Fruit fly (Drosophila melanogaster) whole organism, embryonic: ENCODE measurements around the gene CG8117.

ENCODE experiments used
- Antp ChIP-seq: fragments of 200-800 bp; sonication (Bioruptor generic); optimal IDR thresholded peaks from 3 replicates; lab custom pipeline; 2016; ENCODE audit warnings: missing biosample characterization, missing genetic modification characterization
- Asciz ChIP-seq: fragments of 200-800 bp; sonication (Bioruptor generic); optimal IDR thresholded peaks from 2 replicates; lab custom pipeline; 2017; ENCODE audit warnings: missing biosample characterization, mild to moderate bottlenecking, missing genetic modification characterization, missing genetic modification reagents
- B-H1 ChIP-seq: fragments of 200-800 bp; sonication (Bioruptor generic); IDR thresholded peaks from 3 replicates; pipeline ENCODE4 v1.3.6; 2022; ENCODE audit warnings: missing biosample characterization, missing genetic modification characterization
- CG14050 ChIP-seq: fragments of 200-800 bp; sonication (Bioruptor generic); IDR thresholded peaks from 3 replicates; pipeline ENCODE4 v1.3.6; 2022; ENCODE audit warnings: missing biosample characterization, missing genetic modification characterization
- CG15269 ChIP-seq: fragments of 200-800 bp; sonication (Bioruptor generic); optimal IDR thresholded peaks from 2 replicates; lab custom pipeline; 2018; ENCODE audit warnings: missing biosample characterization, mild to moderate bottlenecking, missing genetic modification characterization, moderate library complexity
- CG18764 ChIP-seq: fragments of 200-800 bp; sonication (Bioruptor generic); optimal IDR thresholded peaks from 3 replicates; lab custom pipeline; 2016; ENCODE audit warnings: missing biosample characterization, missing genetic modification characterization
- CG2712 ChIP-seq: fragments of 200-800 bp; optimal IDR thresholded peaks from 3 replicates; lab custom pipeline; 2019; ENCODE audit warnings: missing biosample characterization, mild to moderate bottlenecking, missing genetic modification characterization, moderate library complexity
- CG2889 ChIP-seq: fragments of 200-800 bp; sonication (Bioruptor generic); IDR thresholded peaks from 3 replicates; pipeline ENCODE4 v1.3.6; 2022; ENCODE audit warnings: missing biosample characterization, missing genetic modification characterization
- CG3065 ChIP-seq: fragments of 200-800 bp; sonication (Bioruptor generic); optimal IDR thresholded peaks from 2 replicates; lab custom pipeline; 2016; ENCODE audit warnings: missing biosample characterization, missing genetic modification characterization
- CG32772 ChIP-seq: fragments of 200-800 bp; sonication (Bioruptor generic); IDR thresholded peaks from 2 replicates; pipeline ENCODE4 v1.3.6; 2022; ENCODE audit warnings: missing biosample characterization, missing genetic modification characterization
- CG4854 ChIP-seq: fragments of 200-800 bp; sonication (Bioruptor generic); optimal IDR thresholded peaks from 2 replicates; lab custom pipeline; 2016; ENCODE audit warnings: missing biosample characterization, missing genetic modification characterization, inconsistent platforms
- CG6175 ChIP-seq: fragments of 200-800 bp; sonication (Bioruptor generic); IDR thresholded peaks from 3 replicates; pipeline ENCODE4 v1.3.6; 2022; ENCODE audit warnings: missing biosample characterization, missing genetic modification characterization
- CG6272 ChIP-seq: fragments of 200-800 bp; sonication (Bioruptor generic); IDR thresholded peaks from 2 replicates; pipeline ENCODE4 v1.3.6; 2022; ENCODE audit warnings: missing biosample characterization, missing genetic modification characterization
- CG6813 ChIP-seq: fragments of 200-800 bp; sonication (Bioruptor generic); optimal IDR thresholded peaks from 2 replicates; lab custom pipeline; 2017; ENCODE audit warnings: missing biosample characterization, missing genetic modification characterization, mild to moderate bottlenecking, moderate library complexity, missing genetic modification reagents
- CG7271 ChIP-seq: fragments of 200-800 bp; sonication (Bioruptor generic); optimal IDR thresholded peaks from 2 replicates; lab custom pipeline; 2018; ENCODE audit warnings: missing biosample characterization, mild to moderate bottlenecking, missing genetic modification characterization, moderate library complexity
- CG7372 ChIP-seq: fragments of 200-800 bp; sonication (Bioruptor generic); IDR thresholded peaks from 2 replicates; pipeline ENCODE4 v1.3.6; 2022; ENCODE audit warnings: missing biosample characterization, missing genetic modification characterization
- CG7745 ChIP-seq: fragments of 200-800 bp; sonication (Bioruptor generic); optimal IDR thresholded peaks from 2 replicates; lab custom pipeline; 2018; ENCODE audit warnings: missing biosample characterization, mild to moderate bottlenecking, missing genetic modification characterization, moderate library complexity
- CG9437 ChIP-seq: fragments of 200-800 bp; sonication (Bioruptor generic); optimal IDR thresholded peaks from 2 replicates; lab custom pipeline; 2018; ENCODE audit warnings: missing biosample characterization, mild to moderate bottlenecking, missing genetic modification characterization
- CG9609 ChIP-seq: fragments of 200-800 bp; sonication (Bioruptor generic); optimal IDR thresholded peaks from 3 replicates; lab custom pipeline; 2016; ENCODE audit warnings: missing biosample characterization, missing genetic modification characterization
- CG9876 ChIP-seq: fragments of 200-800 bp; sonication (Bioruptor generic); optimal IDR thresholded peaks from 2 replicates; lab custom pipeline; 2016; ENCODE audit warnings: missing biosample characterization, missing genetic modification characterization
- Doc2 ChIP-seq: fragments of 200-800 bp; sonication (Bioruptor generic); IDR thresholded peaks from 2 replicates; pipeline ENCODE4 v1.3.6; 2022; ENCODE audit warnings: missing biosample characterization, missing genetic modification characterization
- Gsc ChIP-seq: fragments of 200-800 bp; sonication (Bioruptor generic); IDR thresholded peaks from 2 replicates; pipeline ENCODE4 v1.3.6; 2022; ENCODE audit warnings: missing biosample characterization, missing genetic modification characterization
- Gug ChIP-seq: fragments of 200-800 bp; sonication (Bioruptor generic); IDR thresholded peaks from 4 replicates; pipeline ENCODE4 v1.3.6; 2022; ENCODE audit warnings: missing biosample characterization, missing genetic modification characterization
- H2.0 ChIP-seq: fragments of 200-800 bp; sonication (Bioruptor generic); IDR thresholded peaks from 2 replicates; pipeline ENCODE4 v1.3.6; 2022; ENCODE audit warnings: missing biosample characterization, missing genetic modification characterization
- Hr51 ChIP-seq, 2 experiments: fragments of 200-800 bp; sonication (Bioruptor generic); optimal IDR thresholded peaks; 2 replicates in 1 of 2; 3 replicates in 1 of 2; lab custom pipeline; 2016 to 2018; ENCODE audit warnings: missing biosample characterization in 2 of 2, missing genetic modification characterization in 2 of 2, mild to moderate bottlenecking in 1 of 2, moderate library complexity in 1 of 2
- Nf-YC ChIP-seq: fragments of 200-800 bp; optimal IDR thresholded peaks from 3 replicates; lab custom pipeline; 2019; ENCODE audit warnings: missing biosample characterization, mild to moderate bottlenecking, missing genetic modification characterization, moderate library complexity
- TFAM ChIP-seq: fragments of 200-800 bp; sonication (Bioruptor generic); optimal IDR thresholded peaks from 2 replicates; lab custom pipeline; 2017; ENCODE audit warnings: missing biosample characterization, missing genetic modification characterization, inconsistent platforms
- ab ChIP-seq: fragments of 200-800 bp; sonication (Bioruptor generic); optimal IDR thresholded peaks from 2 replicates; lab custom pipeline; 2016; ENCODE audit warnings: missing biosample characterization, missing genetic modification characterization
- crol ChIP-seq: fragments of 200-800 bp; sonication (Bioruptor generic); IDR thresholded peaks from 2 replicates; pipeline ENCODE4 v1.3.6; 2022; ENCODE audit warnings: missing biosample characterization, missing genetic modification characterization
- crp ChIP-seq, 2 experiments: fragments of 200-800 bp; sonication (Bioruptor generic); optimal IDR thresholded peaks; 2 replicates in 1 of 2; 3 replicates in 1 of 2; lab custom pipeline; 2017; ENCODE audit warnings: missing biosample characterization in 2 of 2, missing genetic modification characterization in 2 of 2, mild to moderate bottlenecking in 1 of 2, moderate library complexity in 1 of 2
- cwo ChIP-seq: fragments of 200-800 bp; sonication (Bioruptor generic); optimal IDR thresholded peaks from 3 replicates; lab custom pipeline; 2017; ENCODE audit warnings: missing biosample characterization, missing genetic modification characterization, mild to moderate bottlenecking, moderate library complexity, missing genetic modification reagents
- dimm ChIP-seq: fragments of 200-800 bp; sonication (Bioruptor generic); IDR thresholded peaks from 2 replicates; pipeline ENCODE4 v1.3.6; 2022; ENCODE audit warnings: missing biosample characterization, missing genetic modification characterization
- dysf ChIP-seq: fragments of 200-800 bp; sonication (Bioruptor generic); IDR thresholded peaks from 3 replicates; pipeline ENCODE4 v1.3.6; 2022; ENCODE audit warnings: missing biosample characterization, missing genetic modification characterization
- exex ChIP-seq: fragments of 200-800 bp; sonication (Bioruptor generic); optimal IDR thresholded peaks from 4 replicates; lab custom pipeline; 2018; ENCODE audit warnings: missing biosample characterization, mild to moderate bottlenecking, missing genetic modification characterization, moderate library complexity
- grn ChIP-seq: fragments of 200-800 bp; sonication (Bioruptor generic); optimal IDR thresholded peaks from 3 replicates; lab custom pipeline; 2017; ENCODE audit warnings: missing biosample characterization, missing genetic modification characterization
- gro ChIP-seq: fragments of 200-800 bp; sonication (Bioruptor generic); optimal IDR thresholded peaks from 2 replicates; lab custom pipeline; 2016; ENCODE audit warnings: missing biosample characterization, missing genetic modification characterization
- gsb ChIP-seq: fragments of 200-800 bp; sonication (Bioruptor generic); IDR thresholded peaks from 2 replicates; pipeline ENCODE4 v1.3.6; 2022; ENCODE audit warnings: missing biosample characterization, missing genetic modification characterization
- ham ChIP-seq: fragments of 200-800 bp; sonication (Bioruptor generic); IDR thresholded peaks from 2 replicates; pipeline ENCODE4 v1.3.6; 2022; ENCODE audit warnings: missing biosample characterization, missing genetic modification characterization
- lab ChIP-seq: fragments of 200-800 bp; sonication (Bioruptor generic); optimal IDR thresholded peaks from 3 replicates; lab custom pipeline; 2017; ENCODE audit warnings: missing biosample characterization, missing genetic modification characterization, mild to moderate bottlenecking, moderate library complexity, missing genetic modification reagents
- oc ChIP-seq: fragments of 200-800 bp; sonication (Bioruptor generic); optimal IDR thresholded peaks from 2 replicates; lab custom pipeline; 2018; ENCODE audit warnings: missing biosample characterization, mild to moderate bottlenecking, missing genetic modification characterization, moderate library complexity
- otp ChIP-seq: fragments of 200-800 bp; sonication (Bioruptor generic); IDR thresholded peaks from 3 replicates; pipeline ENCODE4, ENCODE4 v1.3.6; 2022; ENCODE audit warnings: missing biosample characterization, missing genetic modification characterization
- phol ChIP-seq: fragments of 200-800 bp; sonication (Bioruptor generic); optimal IDR thresholded peaks from 3 replicates; lab custom pipeline; 2018; ENCODE audit warnings: missing biosample characterization, mild to moderate bottlenecking, missing genetic modification characterization, moderate library complexity
- psq ChIP-seq: fragments of 200-800 bp; sonication (Bioruptor generic); optimal IDR thresholded peaks from 2 replicates; lab custom pipeline; 2017; ENCODE audit warnings: missing biosample characterization, missing genetic modification characterization
- ranshi ChIP-seq: fragments of 200-800 bp; sonication (Bioruptor generic); IDR thresholded peaks from 2 replicates; pipeline ENCODE4 v1.3.6; 2022; ENCODE audit warnings: missing biosample characterization, missing genetic modification characterization
- run ChIP-seq: fragments of 200-800 bp; sonication (Bioruptor generic); optimal IDR thresholded peaks from 3 replicates; lab custom pipeline; 2018; ENCODE audit warnings: missing biosample characterization, mild to moderate bottlenecking, missing genetic modification characterization
- schlank ChIP-seq: fragments of 200-800 bp; sonication (Bioruptor generic); optimal IDR thresholded peaks from 2 replicates; lab custom pipeline; 2018; ENCODE audit warnings: missing biosample characterization, mild to moderate bottlenecking, missing genetic modification characterization
- sima ChIP-seq: fragments of 200-800 bp; sonication (Bioruptor generic); optimal IDR thresholded peaks from 2 replicates; lab custom pipeline; 2016; ENCODE audit warnings: missing biosample characterization, missing genetic modification characterization
- ttk ChIP-seq: fragments of 200-800 bp; sonication (Bioruptor generic); IDR thresholded peaks from 2 replicates; pipeline ENCODE4 v2.1.2; 2022; ENCODE audit warnings: missing biosample characterization, missing genetic modification characterization
- usp ChIP-seq: fragments of >200 bp; optimal IDR thresholded peaks from 2 replicates; lab custom pipeline; 2017; ENCODE audit warnings: missing biosample characterization, missing genetic modification characterization
- zfh1 ChIP-seq: fragments of 200-800 bp; sonication (Bioruptor generic); IDR thresholded peaks from 3 replicates; pipeline ENCODE4 v1.3.6; 2022; ENCODE audit warnings: missing biosample characterization, missing genetic modification characterization

CG8117 gene

dm6 chrX:15618953-15619630 is 24.9 kb upstream of the CG8117 start (continued):
- TF ChIP-seq CG7745 (tag; lab: Kevin White, UChicago) (no peak), crp (GFP tag; optimal IDR thresholded peaks at IDR 0.05; lab: Kevin White, UChicago) (peak in 1 of 2 experiments; percentile 25), B-H1 (peak; percentile 55; the same call in 2 of the 3 replicates), psq (GFP tag; lab: Kevin White, UChicago) (peak; percentile 42), CG6175 (GFP tag; lab: Robert Waterston, UW) (0 out of 3 replicates have a peak, but pooled peaks have one; percentile 8), CG9437 (GFP tag; lab: Kevin White, UChicago) (peak; percentile 56), ranshi (GFP tag; lab: Robert Waterston, UW) (peak; percentile 76), CG4854 (GFP tag; lab: Kevin White, UChicago) (no peak), Hr51 (GFP tag; optimal IDR thresholded peaks at IDR 0.05; lab: Kevin White, UChicago) (peak; percentile 47 to 80), crol (GFP tag; lab: Robert Waterston, UW) (peak; percentile 93), otp (GFP tag; lab: Robert Waterston, UW) (peak; percentile 80; the same call in 2 of the 3 replicates), CG9876 (GFP tag; lab: Kevin White, UChicago) (peak; percentile 73), run (peak; percentile 60), Gsc (GFP tag; lab: Robert Waterston, UW) (peak; percentile 53), CG9609 (GFP tag; lab: Kevin White, UChicago) (peak; percentile 80), ttk (GFP tag; lab: Robert Waterston, UW) (peak; percentile 78), CG3065 (peak; percentile 37), usp (no peak), CG14050 (GFP tag; lab: Robert Waterston, UW) (peak; percentile 67; the same call in 2 of the 3 replicates), Nf-YC (tag; lab: Kevin White, UChicago) (peak; percentile 29), CG15269 (peak; percentile 81), H2.0 (GFP tag; lab: Robert Waterston, UW) (peak; percentile 54), CG6813 (GFP tag; lab: Kevin White, UChicago) (peak; percentile 60), sima (GFP tag; lab: Kevin White, UChicago) (peak; percentile 63), phol (tag; lab: Kevin White, UChicago) (peak; percentile 82), grn (GFP tag; lab: Kevin White, UChicago) (peak; percentile 88), Antp (GFP tag; lab: Kevin White, UChicago) (peak; percentile 77), Asciz (GFP tag; lab: Kevin White, UChicago) (peak; percentile 65), ham (GFP tag; lab: Robert Waterston, UW) (0 out of 2 replicates have a peak, but pooled peaks have one; percentile 24), CG2889 (GFP tag; lab: Robert Waterston, UW) (peak; percentile 71), schlank (tag; lab: Kevin White, UChicago) (peak; percentile 50), CG32772 (peak; percentile 86), Doc2 (GFP tag; lab: Robert Waterston, UW) (no peak), exex (peak; percentile 44), oc (peak; percentile 78), gro (GFP tag; lab: Kevin White, UChicago) (peak; percentile 13), gsb (peak; percentile 62), CG2712 (peak; percentile 85), zfh1 (GFP tag; lab: Robert Waterston, UW) (peak; percentile 79), cwo (GFP tag; lab: Kevin White, UChicago) (peak; percentile 62), lab (GFP tag; lab: Kevin White, UChicago) (peak; percentile 83), CG6272 (GFP tag; lab: Robert Waterston, UW) (peak; percentile 67), ab (GFP tag; lab: Kevin White, UChicago) (no peak), dimm (GFP tag; lab: Robert Waterston, UW) (peak; percentile 78), CG18764 (peak; percentile 63), CG7372 (GFP tag; lab: Robert Waterston, UW) (peak; percentile 66; the same call in 1 of the 2 replicates), Gug (GFP tag; lab: Robert Waterston, UW) (peak; percentile 83), TFAM (GFP tag; lab: Kevin White, UChicago) (peak; percentile 52), CG7271 (no peak), dysf (GFP tag; lab: Robert Waterston, UW) (peak; percentile 85)
